Fruit fly (Drosophila melanogaster) whole organism, adult: ENCODE data around the gene Nup107.

ENCODE experiments used
- CG11617 ChIP-seq: fragments of 200-800 bp; sonication (Bioruptor generic); optimal IDR thresholded peaks from 2 replicates; lab custom pipeline; 2017; ENCODE audit warnings: mild to moderate bottlenecking, missing biosample characterization, missing genetic modification reagents, missing genetic modification characterization
- CG12768 ChIP-seq: fragments of 200-800 bp; sonication (Bioruptor generic); optimal IDR thresholded peaks from 2 replicates; lab custom pipeline; 2017; ENCODE audit warnings: missing biosample characterization, missing genetic modification characterization, mild to moderate bottlenecking, moderate library complexity, missing genetic modification reagents
- CG14711 ChIP-seq: fragments of 200-800 bp; sonication (Bioruptor generic); optimal IDR thresholded peaks from 2 replicates; lab custom pipeline; 2018; ENCODE audit warnings: missing biosample characterization, mild to moderate bottlenecking, missing genetic modification characterization, moderate library complexity
- CG1620 ChIP-seq: fragments of 200-800 bp; sonication (Bioruptor generic); optimal IDR thresholded peaks from 2 replicates; lab custom pipeline; 2016; ENCODE audit warnings: missing biosample characterization, missing genetic modification characterization
- CG7101 ChIP-seq: fragments of 200-800 bp; sonication (Bioruptor generic); optimal IDR thresholded peaks from 2 replicates; lab custom pipeline; 2018; ENCODE audit warnings: missing biosample characterization, mild to moderate bottlenecking, missing genetic modification characterization, moderate library complexity
- Crg-1 ChIP-seq: fragments of 200-800 bp; sonication (Bioruptor generic); optimal IDR thresholded peaks from 2 replicates; lab custom pipeline; 2016; ENCODE audit warnings: missing biosample characterization, missing genetic modification characterization
- Hr96 ChIP-seq: fragments of 200-800 bp; sonication (Bioruptor generic); optimal IDR thresholded peaks from 2 replicates; lab custom pipeline; 2016; ENCODE audit warnings: missing biosample characterization, missing genetic modification characterization
- Mnt ChIP-seq: fragments of 200-800 bp; sonication (Bioruptor generic); optimal IDR thresholded peaks from 2 replicates; lab custom pipeline; 2016; ENCODE audit warnings: missing biosample characterization, mild to moderate bottlenecking, missing genetic modification characterization
- bab1 ChIP-seq: fragments of 200-800 bp; sonication (Bioruptor generic); optimal IDR thresholded peaks from 3 replicates; lab custom pipeline; 2019; ENCODE audit warnings: missing biosample characterization, mild to moderate bottlenecking, missing genetic modification characterization, moderate library complexity
- cic ChIP-seq: fragments of 200-800 bp; sonication (Bioruptor generic); optimal IDR thresholded peaks from 2 replicates; lab custom pipeline; 2017; ENCODE audit warnings: missing biosample characterization, mild to moderate bottlenecking, missing genetic modification characterization, moderate library complexity
- cnc ChIP-seq, 2 experiments: fragments of >200 bp; optimal IDR thresholded peaks; 2 replicates each; lab custom pipeline; 2017
- kay ChIP-seq: fragments of 200-800 bp; sonication (Bioruptor generic); peaks from one replicate; lab custom pipeline; 2016; ENCODE audit warnings: missing biosample characterization, missing genetic modification characterization, borderline replicate concordance
- tj ChIP-seq: fragments of 200-800 bp; sonication (Bioruptor generic); optimal IDR thresholded peaks from 3 replicates; lab custom pipeline; 2017; ENCODE audit warnings: missing biosample characterization, mild to moderate bottlenecking, missing genetic modification characterization, moderate library complexity
- toe ChIP-seq: fragments of 200-800 bp; sonication (Bioruptor generic); optimal IDR thresholded peaks from 2 replicates; lab custom pipeline; 2016; ENCODE audit warnings: missing biosample characterization, missing genetic modification characterization

- TF ChIP-seq CG12768 (GFP tag; lab: Kevin White, UChicago) (no peak), Mnt (GFP tag; lab: Kevin White, UChicago) (no peak), toe (no peak), kay (GFP tag; lab: Kevin White, UChicago) (no peak), Crg-1 (GFP tag; lab: Kevin White, UChicago) (no peak), CG7101 (tag; lab: Kevin White, UChicago) (no peak), Hr96 (GFP tag; lab: Kevin White, UChicago) (no peak), CG11617 (no peak), CG14711 (tag; lab: Kevin White, UChicago) (no peak), CG1620 (no peak), cnc (optimal IDR thresholded peaks at IDR 0.05; lab: Kevin White, UChicago) (no peak), cic (no peak), bab1 (GFP tag; lab: Kevin White, UChicago) (no peak), tj (GFP tag; lab: Kevin White, UChicago) (no peak)
These were observed 23.8 kb upstream of the Nup107 start for dm6 chr2L:10759624-10760023.
